Fruit fly (Drosophila melanogaster) whole organism, wandering third instar larva: ENCODE results near the gene sd.

Experiments used
- CrebA ChIP-seq: fragments of 200-800 bp; sonication (Bioruptor generic); optimal IDR thresholded peaks from 2 replicates; lab custom pipeline; 2016; ENCODE audit warnings: missing biosample characterization, mild to moderate bottlenecking, missing genetic modification characterization, borderline replicate concordance
- GATAd ChIP-seq: sonication (Bioruptor generic); optimal IDR thresholded peaks from 2 replicates; lab custom pipeline; 2016; ENCODE audit warnings: missing biosample characterization, missing genetic modification characterization
- HLH106 ChIP-seq: fragments of 200-800 bp; optimal IDR thresholded peaks from 3 replicates; lab custom pipeline; 2019; ENCODE audit warnings: missing biosample characterization, mild to moderate bottlenecking, missing genetic modification characterization, moderate library complexity
- Hnf4 ChIP-seq: fragments of 200-800 bp; sonication (Bioruptor generic); optimal IDR thresholded peaks from 2 replicates; lab custom pipeline; 2016; ENCODE audit warnings: missing biosample characterization, mild to moderate bottlenecking, missing genetic modification characterization
- Jra ChIP-seq: sonication (Bioruptor generic); optimal IDR thresholded peaks from 2 replicates; lab custom pipeline; 2016; ENCODE audit warnings: missing biosample characterization, missing genetic modification characterization
- Mio ChIP-seq: sonication (Bioruptor generic); optimal IDR thresholded peaks from 2 replicates; lab custom pipeline; 2016; ENCODE audit warnings: missing biosample characterization, missing genetic modification characterization
- dmrt93B ChIP-seq: fragments of 200-800 bp; sonication (Bioruptor generic); optimal IDR thresholded peaks from 2 replicates; lab custom pipeline; 2018; ENCODE audit warnings: missing biosample characterization, mild to moderate bottlenecking, missing genetic modification characterization
- ey ChIP-seq: fragments of 200-800 bp; sonication (Bioruptor generic); optimal IDR thresholded peaks from 2 replicates; lab custom pipeline; 2016; ENCODE audit warnings: missing biosample characterization, missing genetic modification characterization
- pan ChIP-seq: fragments of >200 bp; optimal IDR thresholded peaks from 2 replicates; lab custom pipeline; 2017
- rgr ChIP-seq: fragments of 200-800 bp; sonication (Bioruptor generic); optimal IDR thresholded peaks from 3 replicates; lab custom pipeline; 2016; ENCODE audit warnings: missing biosample characterization, mild to moderate bottlenecking, missing genetic modification characterization
- sv ChIP-seq: fragments of 200-800 bp; sonication (Bioruptor generic); optimal IDR thresholded peaks from 3 replicates; lab custom pipeline; 2016; ENCODE audit warnings: missing biosample characterization, missing genetic modification characterization
- tai ChIP-seq: sonication (Bioruptor generic); optimal IDR thresholded peaks from 2 replicates; lab custom pipeline; 2016; ENCODE audit warnings: missing biosample characterization, missing genetic modification characterization

Gene sd

DNA sequence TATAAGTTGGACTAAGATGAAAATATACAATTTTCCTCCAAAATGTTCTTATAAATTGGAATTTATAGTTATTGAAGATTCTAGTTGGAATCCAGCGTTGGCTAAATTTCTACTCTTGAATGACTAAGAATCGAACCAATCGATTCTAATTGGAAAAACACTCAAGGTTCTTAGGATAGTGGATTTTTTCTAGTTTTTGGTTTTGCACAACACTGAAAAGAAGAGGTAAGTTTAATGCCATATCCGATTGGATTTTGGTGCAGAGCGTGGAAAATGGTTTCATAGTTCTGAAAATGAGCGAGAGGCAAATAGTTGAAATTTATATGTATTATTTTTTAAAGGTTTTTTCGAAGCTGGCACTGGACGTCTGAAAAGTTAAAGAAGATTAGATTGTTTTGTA, 71.4 kb downstream of the sd start:
- TF ChIP-seq Jra (GFP tag; lab: Kevin White, UChicago) (no peak), ey (no peak), Hnf4 (GFP tag; lab: Kevin White, UChicago) (no peak), dmrt93B (GFP tag; lab: Kevin White, UChicago) (no peak), rgr (GFP tag; lab: Kevin White, UChicago) (no peak), HLH106 (tag; lab: Kevin White, UChicago) (no peak), sv (GFP tag; lab: Kevin White, UChicago) (no peak), CrebA (GFP tag; lab: Kevin White, UChicago) (no peak), pan (lab: Kevin White, UChicago) (no peak), tai (GFP tag; lab: Kevin White, UChicago) (no peak), GATAd (no peak), Mio (GFP tag; lab: Kevin White, UChicago) (no peak)
- TF ChIP-seq, all 38 proteins: peak for 0
